Worm (Caenorhabditis elegans): ENCODE data around the gene nstp-10.
A peak's percentile ranks its signal among the peaks of the same experiment; 100 is the strongest.

Gene nstp-10

DNA sequence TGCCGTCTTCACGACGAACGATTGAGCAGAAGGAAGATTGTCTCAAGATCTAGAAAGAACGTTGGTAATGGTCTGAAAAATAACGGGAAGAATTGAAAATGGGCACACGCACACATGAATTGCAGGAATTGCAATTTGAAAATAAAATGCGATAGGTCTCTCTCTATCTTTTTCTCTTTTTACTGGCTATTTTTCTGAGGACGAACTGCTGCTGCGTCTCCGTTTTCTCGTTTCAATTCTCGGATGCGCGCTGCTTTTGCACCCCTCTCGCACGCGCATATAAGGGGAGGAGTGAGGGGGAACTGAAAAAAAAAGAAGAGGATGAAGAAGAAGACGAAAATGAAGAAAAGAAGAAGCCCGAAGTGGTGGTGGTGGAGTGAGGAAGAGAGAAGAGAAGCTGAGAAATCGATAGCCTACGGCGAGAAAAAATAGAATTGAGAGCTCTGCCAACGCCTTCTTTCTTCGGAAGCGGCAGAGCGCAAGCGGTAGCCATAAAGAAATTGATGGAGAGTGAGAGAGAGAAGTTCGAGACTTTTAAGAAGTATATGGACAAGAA, 12.1 kb upstream of the nstp-10 start, which contains the start of gene rgef-1 (continued):
- TF ChIP-seq tra-1 (GFP tag; IDR thresholded peaks at IDR 0.05) (no peak), nhr-102 (tag; optimal IDR thresholded peaks at IDR 0.05) (no peak), fkh-10 (GFP tag; optimal IDR thresholded peaks at IDR 0.05) (peak; percentile 90), mxl-3 (GFP tag; optimal IDR thresholded peaks at IDR 0.05) (no peak), zip-2 (tag; optimal IDR thresholded peaks at IDR 0.05) (no peak), hlh-30 (tag; optimal IDR thresholded peaks at IDR 0.05; ENCODE audit: insufficient read depth) (peak; percentile 56), mdl-1 (tag; optimal IDR thresholded peaks at IDR 0.05) (peak in 1 of 2 experiments; percentile 84), lir-3 (tag; optimal IDR thresholded peaks at IDR 0.05) (no peak), nhr-10 (tag; optimal IDR thresholded peaks at IDR 0.05) (no peak), skn-1 (tag; optimal IDR thresholded peaks at IDR 0.05) (no peak), unc-62 (GFP tag; optimal IDR thresholded peaks at IDR 0.05 in 1 of 2) (peak in 1 of 2 experiments; percentile 81), unc-62 (tag; optimal IDR thresholded peaks at IDR 0.05) (no peak), attf-4 (tag; optimal IDR thresholded peaks at IDR 0.05) (no peak), nhr-77 (tag; optimal IDR thresholded peaks at IDR 0.05) (no peak), zip-11 (GFP tag; IDR thresholded peaks at IDR 0.05) (no peak), lin-39 (tag; optimal IDR thresholded peaks at IDR 0.05) (no peak), ctbp-1 (GFP tag; IDR thresholded peaks at IDR 0.05) (peak; percentile 91), aly-2 (tag; optimal IDR thresholded peaks at IDR 0.05) (no peak), vab-7 (GFP tag; IDR thresholded peaks at IDR 0.05) (no peak), mep-1 (tag; optimal IDR thresholded peaks at IDR 0.05) (peak; percentile 58), egl-43 (GFP tag; IDR thresholded peaks at IDR 0.05) (peak; percentile 81), lin-38 (GFP tag; IDR thresholded peaks at IDR 0.05) (no peak), hif-1 (tag; optimal IDR thresholded peaks at IDR 0.05) (peak in 1 of 2 experiments; percentile 33)

DNA sequence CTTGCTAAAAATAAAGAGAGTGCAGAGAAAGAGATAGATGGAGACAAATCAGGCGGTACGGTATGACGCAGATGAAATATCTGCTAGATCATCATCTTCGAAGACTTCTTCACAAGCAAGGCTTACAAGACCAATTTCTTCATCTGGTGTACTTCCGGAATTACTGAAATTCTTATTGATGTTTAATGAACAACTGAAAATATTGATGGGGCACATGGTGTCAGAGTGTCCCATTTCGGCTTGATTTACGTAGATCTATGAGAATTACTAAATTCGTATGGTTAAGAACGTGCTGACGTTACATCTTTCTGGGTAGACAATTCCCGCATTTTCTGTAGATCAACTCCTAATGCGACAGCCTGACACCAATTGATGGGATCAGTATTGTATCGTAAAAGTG, 7.0 kb upstream of the nstp-10 start:
- TF ChIP-seq lin-15B (tag; optimal IDR thresholded peaks at IDR 0.05): no peak
- peak in 1 of 2 experiments; percentile 94 for TF ChIP-seq unc-62 (GFP tag; optimal IDR thresholded peaks at IDR 0.05 in 1 of 2)
- TF ChIP-seq unc-62 (tag; optimal IDR thresholded peaks at IDR 0.05): no peak
- TF ChIP-seq jun-1 (tag; optimal IDR thresholded peaks at IDR 0.05): no peak

DNA sequence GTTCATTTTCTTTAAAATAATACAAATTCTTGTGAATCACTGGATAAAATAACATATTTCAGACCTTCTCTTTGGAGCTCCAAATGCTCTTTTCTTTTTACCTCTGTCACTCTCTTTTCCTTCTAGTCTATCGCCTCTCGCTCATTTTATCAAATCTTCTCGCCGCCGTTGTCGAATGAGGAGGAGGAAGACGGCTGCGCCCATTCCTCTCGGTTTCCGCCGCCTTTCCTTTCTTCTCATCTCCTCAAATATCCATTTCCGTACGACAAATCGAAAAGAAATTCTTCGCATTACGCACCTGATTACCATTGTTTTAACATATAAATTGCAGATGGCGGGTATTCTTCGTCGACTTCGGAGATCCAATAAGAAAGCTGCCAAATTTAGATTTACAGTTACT, 677 bp upstream of the nstp-10 start, which contains the start of gene ehbp-1:
ehbp-1 (plus strand) TSS at position 332 of the 400 bp plus-strand sequence.
- peak; percentile 26 for TF ChIP-seq ces-1 (GFP tag; optimal IDR thresholded peaks at IDR 0.05)
- no peak for TF ChIP-seq daf-12 (tag; optimal IDR thresholded peaks at IDR 0.05)
- TF ChIP-seq mxl-3 (GFP tag; optimal IDR thresholded peaks at IDR 0.05): peak; percentile 21
- TF ChIP-seq lin-38 (GFP tag; IDR thresholded peaks at IDR 0.05): no peak
- 0 out of 2 replicates have a peak, but pooled peaks have one; percentile 33 for TF ChIP-seq ctbp-1 (GFP tag; IDR thresholded peaks at IDR 0.05)
- no peak for TF ChIP-seq ZK337.2 (GFP tag; IDR thresholded peaks at IDR 0.05)
- no peak for TF ChIP-seq hlh-30 (tag; optimal IDR thresholded peaks at IDR 0.05; ENCODE audit: insufficient read depth)
- TF ChIP-seq rbr-2 (tag; optimal IDR thresholded peaks at IDR 0.05): no peak
- no peak for TF ChIP-seq nhr-25 (tag; optimal IDR thresholded peaks at IDR 0.05; ENCODE audit: borderline replicate concordance, insufficient read depth)
- no peak for TF ChIP-seq ceh-62 (tag; optimal IDR thresholded peaks at IDR 0.05)
- TF ChIP-seq spr-3 (GFP tag; optimal IDR thresholded peaks at IDR 0.05): no peak

DNA sequence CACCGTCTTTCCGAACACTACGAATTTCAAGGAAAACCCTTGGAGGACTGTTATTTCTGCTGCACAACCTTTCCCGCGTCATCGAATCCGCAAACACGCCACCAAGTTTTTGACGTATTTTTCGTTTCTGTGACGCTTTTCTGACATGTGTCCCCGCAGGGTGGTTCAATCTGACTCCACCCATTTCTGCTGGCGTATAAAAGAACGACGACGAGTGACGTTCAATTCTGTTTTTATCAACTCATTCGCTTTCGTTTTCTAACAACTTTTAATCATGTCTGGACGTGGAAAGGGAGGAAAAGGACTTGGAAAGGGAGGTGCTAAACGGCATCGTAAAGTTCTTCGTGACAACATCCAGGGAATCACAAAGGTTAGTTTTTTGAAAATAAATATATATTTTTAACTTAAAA, 2.8 kb downstream of the nstp-10 start, which contains the start of gene his-37:
his-37 (plus strand) TSS at position 246 of the 410 bp plus-strand sequence.
- TF ChIP-seq nhr-102 (tag; optimal IDR thresholded peaks at IDR 0.05) (peak; percentile 99), skn-1 (tag; optimal IDR thresholded peaks at IDR 0.05) (peak; percentile 78), daf-16 (GFP tag; optimal IDR thresholded peaks at IDR 0.05) (peak; percentile 71 to 96), daf-16 (tag; optimal IDR thresholded peaks at IDR 0.05) (peak; percentile 84), tra-1 (GFP tag; IDR thresholded peaks at IDR 0.05) (peak; percentile 98), ces-1 (GFP tag; optimal IDR thresholded peaks at IDR 0.05) (peak; percentile 89), daf-8 (GFP tag; IDR thresholded peaks at IDR 0.05) (peak; percentile 85; the same call in 1 of the 2 replicates), egl-43 (GFP tag; IDR thresholded peaks at IDR 0.05) (peak; percentile 95), ceh-62 (tag; optimal IDR thresholded peaks at IDR 0.05) (no peak), mes-2 (tag; optimal IDR thresholded peaks at IDR 0.05; ENCODE audit: poor library complexity, severe bottlenecking) (peak; percentile 95), mdl-1 (tag; optimal IDR thresholded peaks at IDR 0.05) (peak; percentile 74 to 97), fkh-10 (GFP tag; optimal IDR thresholded peaks at IDR 0.05) (peak; percentile 98), pqm-1 (tag; optimal IDR thresholded peaks at IDR 0.05) (peak; percentile 91), lin-15B (tag; optimal IDR thresholded peaks at IDR 0.05) (no peak), lin-29 (GFP tag; IDR thresholded peaks at IDR 0.05) (peak; percentile 95), lin-1 (GFP tag; IDR thresholded peaks at IDR 0.05) (peak; percentile 94), F49E8.2 (tag; optimal IDR thresholded peaks at IDR 0.05; ENCODE audit: borderline replicate concordance) (no peak), gei-8 (GFP tag; optimal IDR thresholded peaks at IDR 0.05) (peak; percentile 17), T20F7.1 (GFP tag; optimal IDR thresholded peaks at IDR 0.05) (peak; percentile 96), F44E2.7 (GFP tag; IDR thresholded peaks at IDR 0.05) (no peak), zfp-3 (GFP tag; conservative IDR thresholded peaks at IDR 0.05) (peak; percentile 99)

All from whole organism, L4 larva.